Worm (Caenorhabditis elegans) whole organism, L2 larva: Measurements from ENCODE around the gene nhr-79.

ENCODE experiments used
- C34F6.9 ChIP-seq: fragments of 150-350 bp; optimal IDR thresholded peaks from 2 replicates; lab custom pipeline; 2014; ENCODE audit warnings: missing biosample characterization, missing genetic modification characterization
- F13H6.1 ChIP-seq: sonication (generic microtip); optimal IDR thresholded peaks from 2 replicates; lab custom pipeline; 2016; ENCODE audit warnings: missing genetic modification characterization, missing compliant biosample characterization
- R02D3.7 ChIP-seq: fragments of 150-350 bp; optimal IDR thresholded peaks from 2 replicates; lab custom pipeline; 2014; ENCODE audit warnings: missing biosample characterization, missing genetic modification characterization
- Y55F3AM.14 ChIP-seq: fragments of 200-800 bp; sonication (Bioruptor generic); optimal IDR thresholded peaks from 2 replicates; lab custom pipeline; 2018; ENCODE audit warnings: mild to moderate bottlenecking, missing genetic modification characterization, missing compliant biosample characterization
- ZK546.5 ChIP-seq: sonication (generic microtip); optimal IDR thresholded peaks from 2 replicates; lab custom pipeline; 2017; ENCODE audit warnings: missing biosample characterization, missing genetic modification characterization
- ama-1 ChIP-seq: fragments of 150-350 bp; optimal IDR thresholded peaks from 2 replicates; lab custom pipeline; 2018; ENCODE audit warnings: inconsistent platforms
- blmp-1 ChIP-seq: sonication (generic microtip); optimal IDR thresholded peaks from 2 replicates; lab custom pipeline; 2017; ENCODE audit warnings: missing genetic modification characterization, mild to moderate bottlenecking, missing compliant biosample characterization, antibody characterized with exemption, moderate library complexity; ENCODE audit not compliant: insufficient read depth
- ceh-16 ChIP-seq: fragments of 150-350 bp; optimal IDR thresholded peaks from 2 replicates; lab custom pipeline; 2014; ENCODE audit warnings: missing biosample characterization, missing genetic modification characterization
- crh-2 ChIP-seq: sonication (generic microtip); optimal IDR thresholded peaks from 2 replicates; lab custom pipeline; 2017; ENCODE audit warnings: missing biosample characterization, missing genetic modification characterization
- dmd-4 ChIP-seq: sonication (generic microtip); optimal IDR thresholded peaks from 2 replicates; lab custom pipeline; 2017; ENCODE audit warnings: missing biosample characterization, missing genetic modification characterization
- elt-1 ChIP-seq: fragments of 150-350 bp; optimal IDR thresholded peaks from 2 replicates; lab custom pipeline; 2014; ENCODE audit warnings: missing biosample characterization, missing genetic modification characterization
- fos-1 ChIP-seq: fragments of 150-350 bp; optimal IDR thresholded peaks from 2 replicates; lab custom pipeline; 2014; ENCODE audit warnings: missing biosample characterization, missing genetic modification characterization
- lin-11 ChIP-seq: fragments of 150-350 bp; sonication (generic microtip); optimal IDR thresholded peaks from 2 replicates; lab custom pipeline; 2014; ENCODE audit warnings: missing biosample characterization, missing genetic modification characterization, inconsistent platforms, mixed read lengths
- lin-13 ChIP-seq: fragments of 150-350 bp; optimal IDR thresholded peaks from 2 replicates; lab custom pipeline; 2014; ENCODE audit warnings: missing biosample characterization, missing genetic modification reagents, missing genetic modification characterization
- lin-39 ChIP-seq: fragments of 150-350 bp; optimal IDR thresholded peaks from 2 replicates; lab custom pipeline; 2014; ENCODE audit warnings: missing biosample characterization, missing genetic modification reagents, missing genetic modification characterization
- lsy-2 ChIP-seq, 2 experiments: fragments of 150-350 bp in 1 of 2; sonication (generic microtip) in 1 of 2; optimal IDR thresholded peaks; 2 replicates each; lab custom pipeline; 2014 to 2017; ENCODE audit warnings: missing biosample characterization in 2 of 2, missing genetic modification characterization in 2 of 2
- mdl-1 ChIP-seq, 2 experiments: fragments of 150-350 bp in 1 of 2; sonication (generic microtip) in 1 of 2; optimal IDR thresholded peaks; 2 replicates each; lab custom pipeline; 2017; ENCODE audit warnings: missing biosample characterization in 2 of 2, missing genetic modification characterization in 2 of 2
- nhr-10 ChIP-seq: sonication (generic microtip); optimal IDR thresholded peaks from 2 replicates; lab custom pipeline; 2017; ENCODE audit warnings: missing biosample characterization, missing genetic modification characterization
- nhr-11 ChIP-seq: fragments of 150-350 bp; optimal IDR thresholded peaks from 2 replicates; lab custom pipeline; 2014; ENCODE audit warnings: missing biosample characterization, missing genetic modification characterization
- nhr-129 ChIP-seq: fragments of 150-350 bp; optimal IDR thresholded peaks from 2 replicates; lab custom pipeline; 2014; ENCODE audit warnings: missing biosample characterization, missing genetic modification characterization
- nhr-23 ChIP-seq: fragments of 150-350 bp; optimal IDR thresholded peaks from 2 replicates; lab custom pipeline; 2014; ENCODE audit warnings: missing biosample characterization, missing genetic modification reagents, missing genetic modification characterization
- nhr-25 ChIP-seq: fragments of 150-350 bp; sonication (generic microtip); optimal IDR thresholded peaks from 3 replicates; lab custom pipeline; 2014; ENCODE audit warnings: missing biosample characterization, missing genetic modification characterization
- nhr-6 ChIP-seq: fragments of 150-350 bp; optimal IDR thresholded peaks from 2 replicates; lab custom pipeline; 2014; ENCODE audit warnings: missing biosample characterization, missing genetic modification characterization
- nhr-77 ChIP-seq: fragments of 150-350 bp; optimal IDR thresholded peaks from 2 replicates; lab custom pipeline; 2014; ENCODE audit warnings: missing biosample characterization, missing genetic modification characterization
- peb-1 ChIP-seq: fragments of 150-350 bp; optimal IDR thresholded peaks from 2 replicates; lab custom pipeline; 2014; ENCODE audit warnings: missing biosample characterization, missing genetic modification characterization
- sem-4 ChIP-seq: fragments of 150-350 bp; optimal IDR thresholded peaks from 2 replicates; lab custom pipeline; 2014; ENCODE audit warnings: missing biosample characterization, missing genetic modification reagents, missing genetic modification characterization
- skn-1 ChIP-seq: sonication (generic microtip); optimal IDR thresholded peaks from 2 replicates; lab custom pipeline; 2017; ENCODE audit warnings: missing biosample characterization, missing genetic modification characterization
- sma-3 ChIP-seq: sonication (generic microtip); optimal IDR thresholded peaks from 2 replicates; lab custom pipeline; 2016; ENCODE audit warnings: missing genetic modification reagents, missing genetic modification characterization, missing compliant biosample characterization
- sma-9 ChIP-seq, 2 experiments: fragments of 150-350 bp in 1 of 2; sonication (generic microtip) in 1 of 2; optimal IDR thresholded peaks; 2 replicates each; lab custom pipeline; 2014 to 2016; ENCODE audit warnings: missing genetic modification characterization in 2 of 2, mild to moderate bottlenecking in 1 of 2, missing biosample characterization in 1 of 2, missing compliant biosample characterization in 1 of 2, missing genetic modification reagents in 1 of 2, moderate library complexity in 1 of 2
- unc-39 ChIP-seq: fragments of 150-350 bp; optimal IDR thresholded peaks from 2 replicates; lab custom pipeline; 2014; ENCODE audit warnings: missing biosample characterization, missing genetic modification characterization
- unc-55 ChIP-seq: fragments of 150-350 bp; sonication (generic microtip); optimal IDR thresholded peaks from 3 replicates; lab custom pipeline; 2014; ENCODE audit warnings: missing biosample characterization, missing genetic modification reagents, missing genetic modification characterization
- unc-62 ChIP-seq: fragments of 150-350 bp; optimal IDR thresholded peaks from 2 replicates; lab custom pipeline; 2014; ENCODE audit warnings: missing biosample characterization, missing genetic modification reagents, missing genetic modification characterization
- ztf-1 ChIP-seq: fragments of 200-800 bp; sonication (Bioruptor generic); conservative IDR thresholded peaks from 2 replicates; pipeline ENCODE4 v1.3.6; 2022; ENCODE audit warnings: missing genetic modification characterization, missing compliant biosample characterization
- ztf-11 ChIP-seq: sonication (generic microtip); optimal IDR thresholded peaks from 2 replicates; lab custom pipeline; 2017; ENCODE audit warnings: missing biosample characterization, missing genetic modification characterization

nhr-79 gene

ce11 chrV:19212354-19212753, 659 bp upstream of the nhr-79 start (continued):
- TF ChIP-seq unc-39 (tag; lab: Kevin White, UChicago) (no peak), unc-55 (GFP tag; lab: Kevin White, UChicago) (no peak), lin-13 (peak; percentile 22), ztf-1 (GFP tag; lab: Robert Waterston, UW) (no peak), lin-11 (tag; lab: Kevin White, UChicago) (no peak), dmd-4 (tag; lab: Kevin White, UChicago) (no peak), nhr-23 (tag; lab: Kevin White, UChicago) (no peak), fos-1 (tag; lab: Kevin White, UChicago) (peak; percentile 67), nhr-77 (tag; lab: Kevin White, UChicago) (no peak), lin-39 (tag; lab: Kevin White, UChicago) (no peak), sem-4 (tag; lab: Kevin White, UChicago) (no peak), R02D3.7 (tag; lab: Kevin White, UChicago) (no peak), peb-1 (no peak), Y55F3AM.14 (GFP tag; lab: Kevin White, UChicago) (no peak), unc-62 (GFP tag; lab: Kevin White, UChicago) (no peak), C34F6.9 (no peak), nhr-10 (tag; lab: Kevin White, UChicago) (no peak), ceh-16 (tag; lab: Kevin White, UChicago) (no peak), sma-3 (peak; percentile 35)
- TF ChIP-seq, all 48 proteins: peak for 10

- TF ChIP-seq lsy-2 (tag; optimal IDR thresholded peaks at IDR 0.05; lab: Kevin White, UChicago) (no peak), crh-2 (peak; percentile 55), fos-1 (tag; lab: Kevin White, UChicago) (peak; percentile 73)
Measured at ce11 chrV:19206911-19207310, 4.8 kb downstream of the nhr-79 start.

- TF ChIP-seq ZK546.5 (no peak), nhr-77 (tag; lab: Kevin White, UChicago) (no peak), F13H6.1 (tag; lab: Kevin White, UChicago) (no peak), unc-39 (tag; lab: Kevin White, UChicago) (no peak), nhr-11 (tag; lab: Kevin White, UChicago) (no peak), nhr-25 (tag; lab: Kevin White, UChicago) (no peak), mdl-1 (tag; optimal IDR thresholded peaks at IDR 0.05; lab: Kevin White, UChicago) (peak in 1 of 2 experiments; percentile 59), nhr-129 (tag; lab: Kevin White, UChicago) (no peak), sma-9 (GFP tag; optimal IDR thresholded peaks at IDR 0.05; lab: Kevin White, UChicago) (peak; percentile 41), sma-9 (tag; optimal IDR thresholded peaks at IDR 0.05; lab: Kevin White, UChicago) (no peak), elt-1 (tag; lab: Kevin White, UChicago) (no peak), nhr-23 (tag; lab: Kevin White, UChicago) (no peak), ztf-1 (GFP tag; lab: Robert Waterston, UW) (no peak), unc-55 (GFP tag; lab: Kevin White, UChicago) (no peak), unc-62 (GFP tag; lab: Kevin White, UChicago) (no peak), Y55F3AM.14 (GFP tag; lab: Kevin White, UChicago) (no peak), lsy-2 (tag; optimal IDR thresholded peaks at IDR 0.05; lab: Kevin White, UChicago) (no peak), nhr-6 (tag; lab: Kevin White, UChicago) (no peak), fos-1 (tag; lab: Kevin White, UChicago) (peak; percentile 50), ztf-11 (tag; lab: Kevin White, UChicago) (no peak), crh-2 (peak; percentile 72)
Measured at ce11 chrV:19205450-19205849, 6.2 kb downstream of the nhr-79 start.

- peak; percentile 55 for TF ChIP-seq sma-9 (GFP tag; optimal IDR thresholded peaks at IDR 0.05; lab: Kevin White, UChicago)
- TF ChIP-seq sma-9 (tag; optimal IDR thresholded peaks at IDR 0.05; lab: Kevin White, UChicago): no peak
- TF ChIP-seq elt-1 (tag; lab: Kevin White, UChicago): no peak
- no peak for TF ChIP-seq ama-1 (lab: Kevin White, UChicago)
- no peak for TF ChIP-seq nhr-25 (tag; lab: Kevin White, UChicago)
- TF ChIP-seq blmp-1 (tag; lab: Kevin White, UChicago): no peak
- TF ChIP-seq fos-1 (tag; lab: Kevin White, UChicago): peak; percentile 26
- no peak for TF ChIP-seq nhr-129 (tag; lab: Kevin White, UChicago)
- TF ChIP-seq skn-1: no peak
- TF ChIP-seq lin-13: no peak
- no peak for TF ChIP-seq nhr-77 (tag; lab: Kevin White, UChicago)
- no peak for TF ChIP-seq unc-39 (tag; lab: Kevin White, UChicago)
- peak; percentile 62 for TF ChIP-seq crh-2
Measured at ce11 chrV:19203299-19203698, 8.4 kb downstream of the nhr-79 start, which contains the start of gene Y39B6A.1. Gene Y39B6A.1, minus strand, starts transcription at chrV:19203607.
